Worm (Caenorhabditis elegans) whole organism, young adult: ENCODE results near the gene syx-4.
A peak's percentile ranks its signal among the peaks of the same experiment; 100 is the strongest.

Experiments used
- B0035.1 ChIP-seq: sonication (generic microtip); optimal IDR thresholded peaks from 2 replicates; lab custom pipeline; 2016; ENCODE audit warnings: missing genetic modification characterization, mild to moderate bottlenecking, missing compliant biosample characterization, missing genotype, missing genetic modification reagents
- B0261.1 ChIP-seq: sonication (generic microtip); optimal IDR thresholded peaks from 2 replicates; lab custom pipeline; 2016; ENCODE audit warnings: mild to moderate bottlenecking, missing genetic modification characterization, moderate library complexity, missing compliant biosample characterization
- C17E4.6 ChIP-seq: fragments of 200-800 bp; sonication (Bioruptor generic); IDR thresholded peaks from 2 replicates; pipeline ENCODE4 v1.3.6; 2022; ENCODE audit warnings: missing genetic modification reagents, missing genetic modification characterization, missing compliant biosample characterization
- D2030.7 ChIP-seq: fragments of 200-800 bp; sonication (Bioruptor generic); IDR thresholded peaks from 2 replicates; pipeline ENCODE4 v1.3.6; 2022; ENCODE audit warnings: missing genetic modification reagents, missing genetic modification characterization, missing compliant biosample characterization
- F23B12.7 ChIP-seq: sonication (generic microtip); optimal IDR thresholded peaks from 2 replicates; lab custom pipeline; 2017; ENCODE audit warnings: missing genetic modification characterization, mild to moderate bottlenecking, missing compliant biosample characterization, antibody characterized with exemption, moderate library complexity; ENCODE audit not compliant: insufficient read depth
- F37B4.10 ChIP-seq: fragments of 200-800 bp; sonication (Bioruptor generic); IDR thresholded peaks from 2 replicates; pipeline ENCODE4 v1.3.6; 2022; ENCODE audit warnings: missing genetic modification characterization, missing compliant biosample characterization
- F55B11.4 ChIP-seq: sonication (generic microtip); optimal IDR thresholded peaks from 2 replicates; lab custom pipeline; 2016; ENCODE audit warnings: missing compliant biosample characterization, missing genetic modification characterization, borderline replicate concordance; ENCODE audit not compliant: insufficient read depth
- F57C9.4 ChIP-seq: sonication (generic microtip); optimal IDR thresholded peaks from 2 replicates; lab custom pipeline; 2017; ENCODE audit warnings: mild to moderate bottlenecking, missing genetic modification characterization, missing compliant biosample characterization
- T26A5.8 ChIP-seq: sonication (generic microtip); optimal IDR thresholded peaks from 2 replicates; lab custom pipeline; 2016; ENCODE audit warnings: missing genetic modification characterization, missing compliant biosample characterization
- akir-1 ChIP-seq: fragments of 200-800 bp; sonication (Bioruptor generic); optimal IDR thresholded peaks from 2 replicates; lab custom pipeline; 2018; ENCODE audit warnings: mild to moderate bottlenecking, missing genetic modification characterization, moderate library complexity, missing compliant biosample characterization
- aptf-2 ChIP-seq: fragments of 200-800 bp; sonication (Bioruptor generic); conservative IDR thresholded peaks from 2 replicates; pipeline ENCODE4 v1.3.6; 2022; ENCODE audit warnings: missing genetic modification reagents, missing genetic modification characterization, missing compliant biosample characterization
- athp-1 ChIP-seq: sonication (generic microtip); optimal IDR thresholded peaks from 2 replicates; lab custom pipeline; 2017; ENCODE audit warnings: mild to moderate bottlenecking, missing genetic modification characterization, missing compliant biosample characterization
- attf-3 ChIP-seq: fragments of 200-800 bp; sonication (Bioruptor generic); conservative IDR thresholded peaks from 2 replicates; pipeline ENCODE4 v1.3.6; 2022; ENCODE audit warnings: missing genetic modification reagents, missing genetic modification characterization, missing compliant biosample characterization
- attf-6 ChIP-seq: fragments of 200-800 bp; sonication (Bioruptor generic); IDR thresholded peaks from 2 replicates; pipeline ENCODE4 v1.3.6; 2022; ENCODE audit warnings: missing genetic modification reagents, missing genetic modification characterization, missing compliant biosample characterization
- bed-2 ChIP-seq: fragments of 200-800 bp; sonication (Bioruptor generic); IDR thresholded peaks from 2 replicates; pipeline ENCODE4 v1.3.6; 2022; ENCODE audit warnings: missing genetic modification reagents, missing genetic modification characterization, missing compliant biosample characterization
- ccch-3 ChIP-seq: fragments of 200-800 bp; sonication (Bioruptor generic); optimal IDR thresholded peaks from 2 replicates; lab custom pipeline; 2018; ENCODE audit warnings: mild to moderate bottlenecking, missing genetic modification characterization, missing compliant biosample characterization
- ceh-100 ChIP-seq: fragments of 200-800 bp; sonication (Bioruptor generic); IDR thresholded peaks from 2 replicates; pipeline ENCODE4 v1.3.6; 2022; ENCODE audit warnings: missing genetic modification reagents, missing genetic modification characterization, missing compliant biosample characterization
- ceh-27 ChIP-seq: fragments of 200-800 bp; sonication (Bioruptor generic); optimal IDR thresholded peaks from 2 replicates; lab custom pipeline; 2018; ENCODE audit warnings: mild to moderate bottlenecking, missing genetic modification characterization, moderate library complexity, missing compliant biosample characterization
- die-1 ChIP-seq: sonication (generic microtip); optimal IDR thresholded peaks from 2 replicates; lab custom pipeline; 2016; ENCODE audit warnings: missing genotype, mild to moderate bottlenecking, missing genetic modification characterization, missing compliant biosample characterization
- dpl-1 ChIP-seq: fragments of 150-350 bp; optimal IDR thresholded peaks from 2 replicates; lab custom pipeline; 2014; ENCODE audit warnings: missing biosample characterization, missing genetic modification reagents, missing genetic modification characterization
- gei-17 ChIP-seq: fragments of 200-800 bp; sonication (Bioruptor generic); optimal IDR thresholded peaks from 2 replicates; lab custom pipeline; 2018; ENCODE audit warnings: mild to moderate bottlenecking, missing genetic modification characterization, missing compliant biosample characterization
- him-1 ChIP-seq: sonication (generic microtip); optimal IDR thresholded peaks from 2 replicates; lab custom pipeline; 2016; ENCODE audit warnings: missing genotype, missing genetic modification reagents, missing genetic modification characterization, missing compliant biosample characterization
- hlh-12 ChIP-seq: sonication (generic microtip); optimal IDR thresholded peaks from 2 replicates; lab custom pipeline; 2016; ENCODE audit warnings: missing genetic modification characterization, missing compliant biosample characterization
- hlh-26 ChIP-seq: fragments of 200-800 bp; sonication (Bioruptor generic); conservative IDR thresholded peaks from 2 replicates; pipeline ENCODE4 v1.3.6; 2022; ENCODE audit warnings: missing genetic modification reagents, missing genetic modification characterization, missing compliant biosample characterization
- hmg-1.2 ChIP-seq: fragments of 200-800 bp; sonication (Bioruptor generic); IDR thresholded peaks from 2 replicates; pipeline ENCODE4 v1.3.6; 2022; ENCODE audit warnings: missing genetic modification reagents, missing genetic modification characterization, missing compliant biosample characterization
- hrde-1 ChIP-seq: sonication (generic microtip); optimal IDR thresholded peaks from 2 replicates; lab custom pipeline; 2016; ENCODE audit warnings: missing genetic modification characterization, mild to moderate bottlenecking, missing compliant biosample characterization, moderate library complexity, missing genotype, missing genetic modification reagents, borderline replicate concordance
- hsf-1 ChIP-seq: fragments of 200-800 bp; sonication (Bioruptor generic); IDR thresholded peaks from 2 replicates; pipeline ENCODE4 v1.3.6; 2022; ENCODE audit warnings: missing genetic modification reagents, missing genetic modification characterization, missing compliant biosample characterization
- let-607 ChIP-seq, 2 experiments: fragments of 200-800 bp in 1 of 2; sonication (Bioruptor generic) in 1 of 2; sonication (generic microtip) in 1 of 2; optimal IDR thresholded peaks; 2 replicates each; lab custom pipeline; 2016 to 2018; ENCODE audit warnings: mild to moderate bottlenecking in 2 of 2, missing compliant biosample characterization in 2 of 2, missing genetic modification characterization in 2 of 2, moderate library complexity in 2 of 2, missing genotype in 1 of 2
- lin-40 ChIP-seq: sonication (generic microtip); optimal IDR thresholded peaks from 2 replicates; lab custom pipeline; 2016; ENCODE audit warnings: missing genetic modification characterization, mild to moderate bottlenecking, missing compliant biosample characterization, missing genotype, missing genetic modification reagents
- lir-1 ChIP-seq: fragments of 200-800 bp; sonication (Bioruptor generic); conservative IDR thresholded peaks from 2 replicates; pipeline ENCODE4 v1.3.6; 2022; ENCODE audit warnings: missing genetic modification reagents, missing genetic modification characterization, missing compliant biosample characterization
- lsy-27 ChIP-seq: sonication (generic microtip); optimal IDR thresholded peaks from 2 replicates; lab custom pipeline; 2017; ENCODE audit warnings: missing genetic modification characterization, mild to moderate bottlenecking, missing compliant biosample characterization, antibody characterized with exemption, missing genotype, borderline replicate concordance; ENCODE audit not compliant: insufficient read depth
- madf-10 ChIP-seq: sonication (generic microtip); optimal IDR thresholded peaks from 2 replicates; lab custom pipeline; 2016; ENCODE audit warnings: mild to moderate bottlenecking, missing genetic modification characterization, missing compliant biosample characterization
- madf-3 ChIP-seq: fragments of 200-800 bp; sonication (Bioruptor generic); IDR thresholded peaks from 2 replicates; pipeline ENCODE4 v1.3.6; 2022; ENCODE audit warnings: missing genetic modification reagents, missing genetic modification characterization, missing compliant biosample characterization
- mcd-1 ChIP-seq: fragments of 200-800 bp; sonication (Bioruptor generic); IDR thresholded peaks from 2 replicates; pipeline ENCODE4 v1.3.6; 2022; ENCODE audit warnings: missing genetic modification reagents, missing genetic modification characterization, missing compliant biosample characterization
- mel-28 ChIP-seq: sonication (generic microtip); optimal IDR thresholded peaks from 2 replicates; lab custom pipeline; 2016; ENCODE audit warnings: borderline replicate concordance, mild to moderate bottlenecking, missing genetic modification characterization, missing compliant biosample characterization
- mxl-1 ChIP-seq: sonication (generic microtip); optimal IDR thresholded peaks from 2 replicates; lab custom pipeline; 2016; ENCODE audit warnings: missing genetic modification characterization, missing compliant biosample characterization
- nfyb-1 ChIP-seq: fragments of 200-800 bp; sonication (Bioruptor generic); IDR thresholded peaks from 2 replicates; pipeline ENCODE4 v1.3.6; 2022; ENCODE audit warnings: missing genetic modification reagents, missing genetic modification characterization, missing compliant biosample characterization
- nhr-120 ChIP-seq: fragments of 200-800 bp; sonication (Bioruptor generic); IDR thresholded peaks from 2 replicates; pipeline ENCODE4 v1.3.6; 2022; ENCODE audit warnings: missing genetic modification characterization, missing compliant biosample characterization
- rcor-1 ChIP-seq: fragments of 200-800 bp; sonication (Bioruptor generic); IDR thresholded peaks from 2 replicates; pipeline ENCODE4 v1.3.6; 2022; ENCODE audit warnings: missing genetic modification reagents, missing genetic modification characterization, missing compliant biosample characterization
- snpc-1.3 ChIP-seq: sonication (generic microtip); optimal IDR thresholded peaks from 2 replicates; lab custom pipeline; 2017; ENCODE audit warnings: missing genetic modification characterization, mild to moderate bottlenecking, missing compliant biosample characterization, antibody characterized with exemption, moderate library complexity, missing genotype, missing genetic modification reagents; ENCODE audit not compliant: insufficient read depth
- tbp1 ChIP-seq: fragments of 200-800 bp; sonication (Bioruptor generic); optimal IDR thresholded peaks from 2 replicates; lab custom pipeline; 2018; ENCODE audit warnings: mild to moderate bottlenecking, missing genetic modification characterization, missing compliant biosample characterization
- unc-62 ChIP-seq: fragments of 150-350 bp; optimal IDR thresholded peaks from 2 replicates; lab custom pipeline; 2014; ENCODE audit warnings: missing biosample characterization, missing genetic modification reagents, missing genetic modification characterization
- xnd-1 ChIP-seq: sonication (generic microtip); optimal IDR thresholded peaks from 2 replicates; lab custom pipeline; 2016; ENCODE audit warnings: missing genotype, missing genetic modification reagents, missing genetic modification characterization, missing compliant biosample characterization
- ztf-22 ChIP-seq: fragments of 200-800 bp; sonication (Bioruptor generic); optimal IDR thresholded peaks from 2 replicates; lab custom pipeline; 2018; ENCODE audit warnings: mild to moderate bottlenecking, missing genetic modification characterization, moderate library complexity, missing compliant biosample characterization
- ztf-25 ChIP-seq: fragments of 200-800 bp; sonication (Bioruptor generic); IDR thresholded peaks from 2 replicates; pipeline ENCODE4 v1.3.6; 2022; ENCODE audit warnings: missing genetic modification reagents, missing genetic modification characterization, missing compliant biosample characterization
- ztf-28 ChIP-seq: fragments of 200-800 bp; sonication (Bioruptor generic); IDR thresholded peaks from 2 replicates; pipeline ENCODE4 v1.3.6; 2022; ENCODE audit warnings: missing genetic modification reagents, missing genetic modification characterization, missing compliant biosample characterization
- ztf-3 ChIP-seq: fragments of 200-800 bp; sonication (Bioruptor generic); optimal IDR thresholded peaks from 2 replicates; lab custom pipeline; 2018; ENCODE audit warnings: mild to moderate bottlenecking, missing genetic modification characterization, missing compliant biosample characterization
- ztf-6 ChIP-seq: fragments of 200-800 bp; sonication (Bioruptor generic); IDR thresholded peaks from 2 replicates; pipeline ENCODE4 v1.3.6; 2022; ENCODE audit warnings: missing genetic modification reagents, missing genetic modification characterization, missing compliant biosample characterization

The syx-4 gene

ce11 chrIV:8432709-8433108 is 24.4 kb upstream of the syx-4 start, which contains the start of the genes T26A8.4 and pdtf-1:
T26A8.4 (minus strand) TSS chrIV:8432893.
pdtf-1 (plus strand) TSS chrIV:8433038.
- TF ChIP-seq aptf-2 (GFP tag; lab: Robert Waterston, UW) (no peak), F57C9.4 (tag; lab: Kevin White, UChicago) (no peak), C17E4.6 (peak; percentile 79), lsy-27 (tag; lab: Kevin White, UChicago) (no peak), ceh-100 (GFP tag; lab: Robert Waterston, UW) (peak; percentile 60; the same call in 1 of the 2 replicates), akir-1 (GFP tag; lab: Kevin White, UChicago) (no peak), madf-3 (peak; percentile 99), ztf-22 (GFP tag; lab: Kevin White, UChicago) (peak; percentile 23), ztf-25 (GFP tag; lab: Robert Waterston, UW) (no peak), hmg-1.2 (peak; percentile 91), madf-10 (tag; lab: Kevin White, UChicago) (peak; percentile 69), F37B4.10 (no peak), attf-3 (peak; percentile 77), gei-17 (GFP tag; lab: Kevin White, UChicago) (no peak), mcd-1 (GFP tag; lab: Robert Waterston, UW) (peak; percentile 83), hlh-12 (tag; lab: Kevin White, UChicago) (no peak), ztf-6 (GFP tag; lab: Robert Waterston, UW) (0 out of 2 replicates have a peak, but pooled peaks have one; percentile 28), rcor-1 (GFP tag; lab: Robert Waterston, UW) (peak; percentile 89), ceh-27 (GFP tag; lab: Kevin White, UChicago) (peak; percentile 97), ccch-3 (GFP tag; lab: Kevin White, UChicago) (no peak), hsf-1 (GFP tag; lab: Robert Waterston, UW) (peak; percentile 70), B0035.1 (peak; percentile 51), nfyb-1 (GFP tag; lab: Robert Waterston, UW) (peak; percentile 96), athp-1 (tag; lab: Kevin White, UChicago) (no peak), F23B12.7 (peak; percentile 92), attf-6 (GFP tag; lab: Robert Waterston, UW) (no peak; the same call in 1 of the 2 replicates), tbp1 (GFP tag; lab: Kevin White, UChicago) (peak; percentile 74), D2030.7 (GFP tag; lab: Robert Waterston, UW) (peak; percentile 88), hrde-1 (tag; lab: Kevin White, UChicago) (no peak), die-1 (tag; lab: Kevin White, UChicago) (no peak), hlh-26 (GFP tag; lab: Robert Waterston, UW) (no peak), snpc-1.3 (tag; lab: Kevin White, UChicago) (peak; percentile 83), dpl-1 (GFP tag; lab: Kevin White, UChicago) (peak; percentile 60), lin-40 (tag; lab: Kevin White, UChicago) (peak; percentile 80), lir-1 (GFP tag; lab: Robert Waterston, UW) (peak; percentile 86), him-1 (tag; lab: Kevin White, UChicago) (no peak), unc-62 (GFP tag; lab: Kevin White, UChicago) (peak; percentile 73), mel-28 (tag; lab: Kevin White, UChicago) (no peak), F55B11.4 (tag; lab: Kevin White, UChicago) (no peak), ztf-28 (0 out of 2 replicates have a peak, but pooled peaks have one; percentile 78), B0261.1 (tag; lab: Kevin White, UChicago) (no peak), xnd-1 (tag; lab: Kevin White, UChicago) (no peak), let-607 (tag; optimal IDR thresholded peaks at IDR 0.05; lab: Kevin White, UChicago) (peak; percentile 87 to 88), T26A5.8 (tag; lab: Kevin White, UChicago) (no peak), mxl-1 (tag; lab: Kevin White, UChicago) (no peak), bed-2 (no peak), nhr-120 (GFP tag; lab: Robert Waterston, UW) (no peak), ztf-3 (GFP tag; lab: Kevin White, UChicago) (no peak)
